Fruit fly (Drosophila melanogaster) whole organism, embryonic: ENCODE results near the gene CG15472.

Source experiments
- CG7556 ChIP-seq: fragments of 200-800 bp; sonication (Bioruptor generic); optimal IDR thresholded peaks from 2 replicates; lab custom pipeline; 2017; ENCODE audit warnings: missing biosample characterization, mild to moderate bottlenecking, missing genetic modification characterization
- cwo ChIP-seq: fragments of 200-800 bp; sonication (Bioruptor generic); optimal IDR thresholded peaks from 3 replicates; lab custom pipeline; 2017; ENCODE audit warnings: missing biosample characterization, missing genetic modification characterization, mild to moderate bottlenecking, moderate library complexity, missing genetic modification reagents
- gcm ChIP-seq: fragments of 200-800 bp; sonication (Bioruptor generic); optimal IDR thresholded peaks from 2 replicates; lab custom pipeline; 2019; ENCODE audit warnings: missing biosample characterization, mild to moderate bottlenecking, missing genetic modification characterization, moderate library complexity
- nerfin-1 ChIP-seq: fragments of 200-800 bp; sonication (Bioruptor generic); optimal IDR thresholded peaks from 3 replicates; lab custom pipeline; 2019; ENCODE audit warnings: missing biosample characterization, mild to moderate bottlenecking, missing genetic modification characterization, moderate library complexity

DNA sequence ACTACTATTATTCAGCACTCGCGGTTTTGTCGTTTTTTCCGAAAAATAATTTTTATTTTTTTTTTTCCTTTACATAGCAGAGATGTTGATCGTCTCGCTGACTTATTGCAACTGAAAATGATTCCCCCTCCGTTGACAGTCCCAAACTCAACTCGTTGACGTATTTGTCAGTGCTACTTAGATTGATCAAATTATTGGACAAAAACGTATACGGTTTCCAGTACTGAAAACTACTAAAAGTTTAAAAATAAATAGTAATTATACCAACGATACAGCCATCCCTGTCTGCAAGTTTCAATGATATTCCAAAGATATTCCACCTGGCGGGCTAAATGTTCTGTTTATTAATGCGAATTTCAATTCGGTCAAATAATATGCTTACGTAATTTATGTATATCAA, 34.8 kb upstream of the CG15472 start, which contains the start of gene CG2861:
- TF ChIP-seq nerfin-1 (no peak), CG7556 (no peak), gcm (no peak), cwo (no peak)
